Worm (Caenorhabditis elegans) whole organism, young adult: ENCODE results near the gene srx-48.
A peak's percentile ranks its signal among the peaks of the same experiment; 100 is the strongest.

ENCODE experiments used
- B0336.3 ChIP-seq: fragments of 200-800 bp; sonication (Bioruptor generic); IDR thresholded peaks from 2 replicates; pipeline ENCODE4 v1.3.6; 2022; ENCODE audit warnings: missing genetic modification characterization, missing compliant biosample characterization
- C06A6.2 ChIP-seq: fragments of 200-800 bp; sonication (Bioruptor generic); conservative IDR thresholded peaks from 2 replicates; pipeline ENCODE4 v1.3.6; 2022; ENCODE audit warnings: missing genetic modification characterization, missing compliant biosample characterization
- F23B12.7 ChIP-seq: sonication (generic microtip); optimal IDR thresholded peaks from 2 replicates; lab custom pipeline; 2017; ENCODE audit warnings: missing genetic modification characterization, mild to moderate bottlenecking, missing compliant biosample characterization, antibody characterized with exemption, moderate library complexity; ENCODE audit not compliant: insufficient read depth
- F37B4.10 ChIP-seq: fragments of 200-800 bp; sonication (Bioruptor generic); IDR thresholded peaks from 2 replicates; pipeline ENCODE4 v1.3.6; 2022; ENCODE audit warnings: missing genetic modification characterization, missing compliant biosample characterization
- Y53F4B.3 ChIP-seq: fragments of 200-800 bp; sonication (Bioruptor generic); IDR thresholded peaks from 2 replicates; pipeline ENCODE4 v1.3.6; 2022; ENCODE audit warnings: missing genetic modification reagents, missing genetic modification characterization, missing compliant biosample characterization
- Y53G8AR.9 ChIP-seq: fragments of 200-800 bp; sonication (Bioruptor generic); conservative IDR thresholded peaks from 2 replicates; pipeline ENCODE4 v1.3.6; 2022; ENCODE audit warnings: missing genetic modification reagents, missing genetic modification characterization, missing compliant biosample characterization
- Y67H2A.10 ChIP-seq: fragments of 200-800 bp; sonication (Bioruptor generic); conservative IDR thresholded peaks from 2 replicates; pipeline ENCODE4 v1.3.6; 2022; ENCODE audit warnings: missing genetic modification reagents, missing genetic modification characterization, missing compliant biosample characterization
- Y79H2A.3 ChIP-seq: fragments of 200-800 bp; sonication (Bioruptor generic); conservative IDR thresholded peaks from 2 replicates; pipeline ENCODE4 v1.3.6; 2022; ENCODE audit warnings: missing genetic modification reagents, missing genetic modification characterization, missing compliant biosample characterization
- atf-7 ChIP-seq: sonication (generic microtip); optimal IDR thresholded peaks from 2 replicates; lab custom pipeline; 2017; ENCODE audit warnings: mild to moderate bottlenecking, missing genetic modification characterization, missing compliant biosample characterization
- attf-3 ChIP-seq: fragments of 200-800 bp; sonication (Bioruptor generic); conservative IDR thresholded peaks from 2 replicates; pipeline ENCODE4 v1.3.6; 2022; ENCODE audit warnings: missing genetic modification reagents, missing genetic modification characterization, missing compliant biosample characterization
- ceh-91 ChIP-seq: fragments of 200-800 bp; sonication (Bioruptor generic); IDR thresholded peaks from 2 replicates; pipeline ENCODE4 v1.3.6; 2022; ENCODE audit warnings: missing genetic modification reagents, missing genetic modification characterization, missing compliant biosample characterization
- chd-7 ChIP-seq: sonication (generic microtip); optimal IDR thresholded peaks from 2 replicates; lab custom pipeline; 2016; ENCODE audit warnings: mild to moderate bottlenecking, missing genetic modification characterization, moderate library complexity, missing compliant biosample characterization
- die-1 ChIP-seq: sonication (generic microtip); optimal IDR thresholded peaks from 2 replicates; lab custom pipeline; 2016; ENCODE audit warnings: missing genotype, mild to moderate bottlenecking, missing genetic modification characterization, missing compliant biosample characterization
- dox-1 ChIP-seq: fragments of 200-800 bp; sonication (Bioruptor generic); IDR thresholded peaks from 2 replicates; pipeline ENCODE4 v1.3.6; 2022; ENCODE audit warnings: missing genetic modification reagents, missing genetic modification characterization, missing compliant biosample characterization
- egl-44 ChIP-seq: fragments of 200-800 bp; sonication (Bioruptor generic); IDR thresholded peaks from 2 replicates; pipeline ENCODE4 v1.3.6; 2022; ENCODE audit warnings: missing genetic modification reagents, missing genetic modification characterization, missing compliant biosample characterization
- egrh-3 ChIP-seq: fragments of 200-800 bp; sonication (Bioruptor generic); IDR thresholded peaks from 2 replicates; pipeline ENCODE4 v1.3.6; 2022; ENCODE audit warnings: missing genetic modification reagents, missing genetic modification characterization, missing compliant biosample characterization
- ekl-4 ChIP-seq: fragments of 200-800 bp; sonication (Bioruptor generic); IDR thresholded peaks from 2 replicates; pipeline ENCODE4 v1.3.6; 2022; ENCODE audit warnings: missing genetic modification reagents, missing genetic modification characterization, missing compliant biosample characterization
- hrde-1 ChIP-seq: sonication (generic microtip); optimal IDR thresholded peaks from 2 replicates; lab custom pipeline; 2016; ENCODE audit warnings: missing genetic modification characterization, mild to moderate bottlenecking, missing compliant biosample characterization, moderate library complexity, missing genotype, missing genetic modification reagents, borderline replicate concordance
- hsf-1 ChIP-seq: fragments of 200-800 bp; sonication (Bioruptor generic); IDR thresholded peaks from 2 replicates; pipeline ENCODE4 v1.3.6; 2022; ENCODE audit warnings: missing genetic modification reagents, missing genetic modification characterization, missing compliant biosample characterization
- lsl-1 ChIP-seq: fragments of 200-800 bp; sonication (Bioruptor generic); optimal IDR thresholded peaks from 2 replicates; lab custom pipeline; 2018; ENCODE audit warnings: mild to moderate bottlenecking, missing genetic modification characterization, moderate library complexity, missing compliant biosample characterization
- madf-3 ChIP-seq: fragments of 200-800 bp; sonication (Bioruptor generic); IDR thresholded peaks from 2 replicates; pipeline ENCODE4 v1.3.6; 2022; ENCODE audit warnings: missing genetic modification reagents, missing genetic modification characterization, missing compliant biosample characterization
- madf-8 ChIP-seq: fragments of 200-800 bp; sonication (Bioruptor generic); conservative IDR thresholded peaks from 2 replicates; pipeline ENCODE4 v1.3.6; 2022; ENCODE audit warnings: missing genetic modification reagents, missing genetic modification characterization, missing compliant biosample characterization
- mcd-1 ChIP-seq: fragments of 200-800 bp; sonication (Bioruptor generic); IDR thresholded peaks from 2 replicates; pipeline ENCODE4 v1.3.6; 2022; ENCODE audit warnings: missing genetic modification reagents, missing genetic modification characterization, missing compliant biosample characterization
- mes-4 ChIP-seq: sonication (generic microtip); optimal IDR thresholded peaks from 2 replicates; lab custom pipeline; 2016; ENCODE audit warnings: missing genotype, missing genetic modification characterization, missing compliant biosample characterization
- mxl-1 ChIP-seq: sonication (generic microtip); optimal IDR thresholded peaks from 2 replicates; lab custom pipeline; 2016; ENCODE audit warnings: missing genetic modification characterization, missing compliant biosample characterization
- nfya-2 ChIP-seq: fragments of 200-800 bp; sonication (Bioruptor generic); IDR thresholded peaks from 2 replicates; pipeline ENCODE4 v1.3.6; 2022; ENCODE audit warnings: missing genetic modification reagents, missing genetic modification characterization, missing compliant biosample characterization
- nhr-80 ChIP-seq: sonication (generic microtip); optimal IDR thresholded peaks from 2 replicates; lab custom pipeline; 2016; ENCODE audit warnings: missing genetic modification characterization, missing compliant biosample characterization
- rcor-1 ChIP-seq: fragments of 200-800 bp; sonication (Bioruptor generic); IDR thresholded peaks from 2 replicates; pipeline ENCODE4 v1.3.6; 2022; ENCODE audit warnings: missing genetic modification reagents, missing genetic modification characterization, missing compliant biosample characterization
- rec-8 ChIP-seq, 2 experiments: sonication (generic microtip); optimal IDR thresholded peaks; 2 replicates each; lab custom pipeline; 2016; ENCODE audit warnings: mild to moderate bottlenecking in 2 of 2, missing genetic modification characterization in 2 of 2, missing genetic modification reagents in 2 of 2, missing genotype in 2 of 2, missing biosample characterization in 1 of 2, missing compliant biosample characterization in 1 of 2, moderate library complexity in 1 of 2
- sdz-38 ChIP-seq: sonication (generic microtip); optimal IDR thresholded peaks from 2 replicates; lab custom pipeline; 2016; ENCODE audit warnings: missing genotype, missing genetic modification characterization, missing compliant biosample characterization
- snpc-1.1 ChIP-seq: sonication (generic microtip); optimal IDR thresholded peaks from 2 replicates; lab custom pipeline; 2017; ENCODE audit warnings: missing genetic modification characterization, mild to moderate bottlenecking, missing compliant biosample characterization, antibody characterized with exemption, moderate library complexity, missing genotype, missing genetic modification reagents; ENCODE audit not compliant: insufficient read depth
- snpc-3.4 ChIP-seq: sonication (generic microtip); optimal IDR thresholded peaks from 2 replicates; lab custom pipeline; 2017; ENCODE audit warnings: missing genetic modification characterization, mild to moderate bottlenecking, missing compliant biosample characterization, antibody characterized with exemption, moderate library complexity, missing genotype, missing genetic modification reagents
- somi-1 ChIP-seq: fragments of 200-800 bp; sonication (Bioruptor generic); optimal IDR thresholded peaks from 2 replicates; lab custom pipeline; 2018; ENCODE audit warnings: mild to moderate bottlenecking, missing genetic modification characterization, missing compliant biosample characterization
- tbx-9 ChIP-seq: sonication (generic microtip); optimal IDR thresholded peaks from 2 replicates; lab custom pipeline; 2016; ENCODE audit warnings: borderline replicate concordance, missing genetic modification characterization, inconsistent platforms, missing compliant biosample characterization
- unc-62 ChIP-seq: fragments of 150-350 bp; optimal IDR thresholded peaks from 2 replicates; lab custom pipeline; 2014; ENCODE audit warnings: missing biosample characterization, missing genetic modification reagents, missing genetic modification characterization
- zfh-2 ChIP-seq: fragments of 200-800 bp; sonication (Bioruptor generic); conservative IDR thresholded peaks from 2 replicates; pipeline ENCODE4 v1.3.6; 2022; ENCODE audit warnings: missing genetic modification reagents, missing genetic modification characterization, missing compliant biosample characterization
- ztf-22 ChIP-seq: fragments of 200-800 bp; sonication (Bioruptor generic); optimal IDR thresholded peaks from 2 replicates; lab custom pipeline; 2018; ENCODE audit warnings: mild to moderate bottlenecking, missing genetic modification characterization, moderate library complexity, missing compliant biosample characterization

The srx-48 gene

ce11 chrV:15285984-15286383 is 17.5 kb downstream of the srx-48 start:
- peak; percentile 89 for TF ChIP-seq atf-7
- no peak for TF ChIP-seq C06A6.2 (GFP tag; lab: Robert Waterston, UW)
- peak; percentile 59 for TF ChIP-seq nhr-80 (tag; lab: Kevin White, UChicago)
- TF ChIP-seq dox-1 (GFP tag; lab: Robert Waterston, UW): no peak
- 0 out of 2 replicates have a peak, but pooled peaks have one; percentile 7 for TF ChIP-seq madf-3 (GFP tag; lab: Robert Waterston, UW)
- no peak for TF ChIP-seq zfh-2 (GFP tag; lab: Robert Waterston, UW)
- TF ChIP-seq unc-62 (GFP tag; lab: Kevin White, UChicago): no peak

ce11 chrV:15281279-15281949 is 22.1 kb downstream of the srx-48 start, which contains the start of the genes srw-19 and srx-51:
Gene srw-19 (minus strand): TSS chrV:15281379.
Gene srx-51 (plus strand): TSS chrV:15281899.
- TF ChIP-seq egrh-3 (no peak), somi-1 (GFP tag; lab: Kevin White, UChicago) (no peak), mcd-1 (GFP tag; lab: Robert Waterston, UW) (no peak), mxl-1 (no peak), F23B12.7 (tag; lab: Kevin White, UChicago) (no peak), Y67H2A.10 (GFP tag; lab: Robert Waterston, UW) (no peak), madf-8 (no peak), snpc-1.1 (no peak), ceh-91 (no peak), tbx-9 (no peak), ztf-22 (no peak), nfya-2 (GFP tag; lab: Robert Waterston, UW) (no peak)
- TF ChIP-seq, all 124 proteins: peak for 0

- no peak for TF ChIP-seq attf-3
- TF ChIP-seq B0336.3: no peak
- no peak for TF ChIP-seq chd-7
- TF ChIP-seq snpc-3.4 (tag; lab: Kevin White, UChicago): no peak
- no peak for TF ChIP-seq ekl-4 (GFP tag; lab: Robert Waterston, UW)
- no peak for TF ChIP-seq rcor-1 (GFP tag; lab: Robert Waterston, UW)
- TF ChIP-seq F37B4.10 (GFP tag; lab: Robert Waterston, UW): no peak
- TF ChIP-seq ztf-22: no peak
- no peak for TF ChIP-seq sdz-38 (tag; lab: Kevin White, UChicago)
- no peak for TF ChIP-seq Y53G8AR.9
- no peak for TF ChIP-seq nhr-80 (tag; lab: Kevin White, UChicago)
- TF ChIP-seq Y53F4B.3 (GFP tag; lab: Robert Waterston, UW): no peak
- TF ChIP-seq atf-7: no peak
Measured at ce11 chrV:15276915-15277314, 26.6 kb downstream of the srx-48 start, which contains the start of gene srw-17. Gene srw-17 (minus strand): TSS chrV:15277015.

- TF ChIP-seq die-1 (tag; lab: Kevin White, UChicago) (no peak), nhr-80 (tag; lab: Kevin White, UChicago) (no peak), snpc-3.4 (tag; lab: Kevin White, UChicago) (no peak)
- TF ChIP-seq, all 124 proteins: peak for 0
Measured at ce11 chrV:15274757-15275156, 28.8 kb downstream of the srx-48 start, which contains the start of gene srw-16. Gene srw-16 (minus strand): TSS chrV:15274857.

ce11 chrV:15272263-15272662 is 31.3 kb downstream of the srx-48 start, which contains the start of gene T10H4.4:
Gene T10H4.4 (minus strand): TSS chrV:15272363.
- no peak for TF ChIP-seq mes-4 (tag; lab: Kevin White, UChicago)
- no peak for TF ChIP-seq egl-44
- no peak for TF ChIP-seq hrde-1 (tag; lab: Kevin White, UChicago)
- TF ChIP-seq Y79H2A.3 (GFP tag; lab: Robert Waterston, UW): no peak
- no peak for TF ChIP-seq rec-8 (tag; optimal IDR thresholded peaks at IDR 0.05; lab: Kevin White, UChicago)
- no peak for TF ChIP-seq nfya-2 (GFP tag; lab: Robert Waterston, UW)
- TF ChIP-seq egrh-3: no peak
- no peak for TF ChIP-seq ztf-22
- no peak for TF ChIP-seq lsl-1
- no peak for TF ChIP-seq tbx-9
- TF ChIP-seq unc-62 (GFP tag; lab: Kevin White, UChicago): no peak
- TF ChIP-seq hsf-1 (GFP tag; lab: Robert Waterston, UW): no peak
